Fruit fly (Drosophila melanogaster) whole organism: ENCODE data around the gene CG45067.

Experiments used
- CG8478 ChIP-seq: fragments of >200 bp; optimal IDR thresholded peaks from 2 replicates; lab custom pipeline; 2018; ENCODE audit warnings: inconsistent platforms
- EcR ChIP-seq, 2 experiments: fragments of >200 bp; optimal IDR thresholded peaks; 2 replicates each; lab custom pipeline; 2017; ENCODE audit warnings: missing biosample characterization in 2 of 2, missing genetic modification characterization in 2 of 2, missing genetic modification reagents in 2 of 2
- psq ChIP-seq: fragments of >200 bp; optimal IDR thresholded peaks from 2 replicates; lab custom pipeline; 2017

dm6 chr3L:3079156-3079495, 35.1 kb downstream of the CG45067 start:
- TF ChIP-seq EcR (GFP tag; optimal IDR thresholded peaks at IDR 0.05; lab: Kevin White, UChicago) = no peak
- TF ChIP-seq psq (lab: Kevin White, UChicago) = no peak
- no peak for TF ChIP-seq CG8478
